Fruit fly (Drosophila melanogaster) whole organism, embryonic: ENCODE results near the gene CG33511.

Experiments used
- Abd-B ChIP-seq: fragments of 200-800 bp; sonication (Bioruptor generic); optimal IDR thresholded peaks from 2 replicates; lab custom pipeline; 2018; ENCODE audit warnings: missing biosample characterization, mild to moderate bottlenecking, missing genetic modification characterization, moderate library complexity
- Atf-2 ChIP-seq: fragments of 200-800 bp; sonication (Bioruptor generic); optimal IDR thresholded peaks from 2 replicates; lab custom pipeline; 2016; ENCODE audit warnings: missing biosample characterization, missing genetic modification characterization
- CG11093 ChIP-seq: fragments of 200-800 bp; sonication (Bioruptor generic); IDR thresholded peaks from 3 replicates; pipeline ENCODE4 v1.3.6; 2022; ENCODE audit warnings: missing biosample characterization, missing genetic modification characterization
- CG11247 ChIP-seq: fragments of 200-800 bp; sonication (Bioruptor generic); IDR thresholded peaks from 2 replicates; pipeline ENCODE4 v1.3.6; 2022; ENCODE audit warnings: missing biosample characterization, missing genetic modification characterization
- CG11398 ChIP-seq: fragments of 200-800 bp; sonication (Bioruptor generic); optimal IDR thresholded peaks from 2 replicates; lab custom pipeline; 2016; ENCODE audit warnings: missing biosample characterization, missing genetic modification characterization
- CG12942 ChIP-seq: fragments of 200-800 bp; sonication (Bioruptor generic); optimal IDR thresholded peaks from 3 replicates; lab custom pipeline; 2016; ENCODE audit warnings: missing biosample characterization, missing genetic modification characterization
- CG13296 ChIP-seq: fragments of 200-800 bp; sonication (Bioruptor generic); optimal IDR thresholded peaks from 3 replicates; lab custom pipeline; 2018; ENCODE audit warnings: missing biosample characterization, mild to moderate bottlenecking, missing genetic modification characterization
- CG18476 ChIP-seq: fragments of 200-800 bp; sonication (Bioruptor generic); optimal IDR thresholded peaks from 2 replicates; lab custom pipeline; 2016; ENCODE audit warnings: missing biosample characterization, mild to moderate bottlenecking, missing genetic modification characterization
- CG3407 ChIP-seq: fragments of 200-800 bp; sonication (Bioruptor generic); optimal IDR thresholded peaks from 2 replicates; lab custom pipeline; 2018; ENCODE audit warnings: missing biosample characterization, mild to moderate bottlenecking, missing genetic modification characterization
- CG3838 ChIP-seq: fragments of 200-800 bp; sonication (Bioruptor generic); optimal IDR thresholded peaks from 3 replicates; lab custom pipeline; 2016; ENCODE audit warnings: missing biosample characterization, missing genetic modification characterization
- CG4707 ChIP-seq: fragments of 200-800 bp; sonication (Bioruptor generic); optimal IDR thresholded peaks from 2 replicates; lab custom pipeline; 2018; ENCODE audit warnings: missing biosample characterization, mild to moderate bottlenecking, missing genetic modification characterization, moderate library complexity
- CG6175 ChIP-seq: fragments of 200-800 bp; sonication (Bioruptor generic); IDR thresholded peaks from 3 replicates; pipeline ENCODE4 v1.3.6; 2022; ENCODE audit warnings: missing biosample characterization, missing genetic modification characterization
- CG6813 ChIP-seq: fragments of 200-800 bp; sonication (Bioruptor generic); optimal IDR thresholded peaks from 2 replicates; lab custom pipeline; 2017; ENCODE audit warnings: missing biosample characterization, missing genetic modification characterization, mild to moderate bottlenecking, moderate library complexity, missing genetic modification reagents
- CG6854 ChIP-seq: fragments of 200-800 bp; sonication (Bioruptor generic); optimal IDR thresholded peaks from 3 replicates; lab custom pipeline; 2017; ENCODE audit warnings: missing biosample characterization, mild to moderate bottlenecking, missing genetic modification characterization
- CG7786 ChIP-seq: fragments of 200-800 bp; sonication (Bioruptor generic); optimal IDR thresholded peaks from 2 replicates; lab custom pipeline; 2016; ENCODE audit warnings: missing biosample characterization, missing genetic modification characterization
- CG8359 ChIP-seq: fragments of 200-800 bp; sonication (Bioruptor generic); optimal IDR thresholded peaks from 2 replicates; lab custom pipeline; 2017; ENCODE audit warnings: missing biosample characterization, mild to moderate bottlenecking, missing genetic modification characterization, borderline replicate concordance
- CG8765 ChIP-seq: fragments of 200-800 bp; sonication (Bioruptor generic); IDR thresholded peaks from 2 replicates; pipeline ENCODE4 v1.3.6; 2022; ENCODE audit warnings: missing biosample characterization, missing genetic modification characterization
- CG9609 ChIP-seq: fragments of 200-800 bp; sonication (Bioruptor generic); optimal IDR thresholded peaks from 3 replicates; lab custom pipeline; 2016; ENCODE audit warnings: missing biosample characterization, missing genetic modification characterization
- Dbx ChIP-seq: fragments of 200-800 bp; sonication (Bioruptor generic); IDR thresholded peaks from 3 replicates; pipeline ENCODE4 v1.3.6; 2022; ENCODE audit warnings: missing biosample characterization, missing genetic modification characterization
- Drgx ChIP-seq: fragments of 200-800 bp; sonication (Bioruptor generic); IDR thresholded peaks from 2 replicates; pipeline ENCODE4 v1.3.6; 2022; ENCODE audit warnings: missing biosample characterization, missing genetic modification characterization
- E2f2 ChIP-seq: fragments of 200-800 bp; sonication (Bioruptor generic); IDR thresholded peaks from 2 replicates; pipeline ENCODE4 v1.3.6; 2022; ENCODE audit warnings: missing biosample characterization, missing genetic modification characterization
- Fer1 ChIP-seq: fragments of 200-800 bp; sonication (Bioruptor generic); optimal IDR thresholded peaks from 2 replicates; lab custom pipeline; 2017; ENCODE audit warnings: missing biosample characterization, mild to moderate bottlenecking, missing genetic modification characterization
- Gsc ChIP-seq: fragments of 200-800 bp; sonication (Bioruptor generic); IDR thresholded peaks from 2 replicates; pipeline ENCODE4 v1.3.6; 2022; ENCODE audit warnings: missing biosample characterization, missing genetic modification characterization
- H15 ChIP-seq: fragments of 200-800 bp; sonication (Bioruptor generic); IDR thresholded peaks from 3 replicates; pipeline ENCODE4 v1.3.6; 2022; ENCODE audit warnings: missing biosample characterization, missing genetic modification characterization
- Hr3 ChIP-seq: fragments of 200-800 bp; sonication (Bioruptor generic); optimal IDR thresholded peaks from 3 replicates; lab custom pipeline; 2016; ENCODE audit warnings: missing biosample characterization, missing genetic modification characterization
- Hr78 ChIP-seq, 2 experiments: fragments of 200-800 bp in 1 of 2; fragments of >200 bp in 1 of 2; sonication (Bioruptor generic) in 1 of 2; optimal IDR thresholded peaks; 2 replicates each; lab custom pipeline; 2017 to 2019; ENCODE audit warnings: missing biosample characterization in 2 of 2, missing genetic modification characterization in 2 of 2, mild to moderate bottlenecking in 1 of 2, moderate library complexity in 1 of 2
- Hsf ChIP-seq: fragments of 200-800 bp; sonication (Bioruptor generic); optimal IDR thresholded peaks from 3 replicates; lab custom pipeline; 2016; ENCODE audit warnings: missing biosample characterization, missing genetic modification characterization
- MTF-1 ChIP-seq: fragments of 200-800 bp; sonication (Bioruptor generic); optimal IDR thresholded peaks from 2 replicates; lab custom pipeline; 2018; ENCODE audit warnings: missing biosample characterization, mild to moderate bottlenecking, missing genetic modification characterization, borderline replicate concordance
- Myb ChIP-seq: fragments of 200-800 bp; sonication (Bioruptor generic); optimal IDR thresholded peaks from 2 replicates; lab custom pipeline; 2016; ENCODE audit warnings: missing biosample characterization, missing genetic modification characterization
- NC2α ChIP-seq: fragments of 200-800 bp; sonication (Bioruptor generic); optimal IDR thresholded peaks from 2 replicates; lab custom pipeline; 2016; ENCODE audit warnings: missing biosample characterization, missing genetic modification characterization
- Nf-YB ChIP-seq: fragments of 200-800 bp; sonication (Bioruptor generic); optimal IDR thresholded peaks from 3 replicates; lab custom pipeline; 2019; ENCODE audit warnings: missing biosample characterization, mild to moderate bottlenecking, missing genetic modification characterization, moderate library complexity
- Ravus ChIP-seq: fragments of 200-800 bp; sonication (Bioruptor generic); IDR thresholded peaks from 2 replicates; pipeline ENCODE4 v1.3.6; 2022; ENCODE audit warnings: missing biosample characterization, missing genetic modification characterization
- Sox102F ChIP-seq: fragments of 200-800 bp; sonication (Bioruptor generic); optimal IDR thresholded peaks from 2 replicates; lab custom pipeline; 2018; ENCODE audit warnings: missing biosample characterization, mild to moderate bottlenecking, missing genetic modification characterization, moderate library complexity
- Sry-β ChIP-seq: fragments of 200-800 bp; sonication (Bioruptor generic); optimal IDR thresholded peaks from 2 replicates; lab custom pipeline; 2018; ENCODE audit warnings: missing biosample characterization, mild to moderate bottlenecking, missing genetic modification characterization, moderate library complexity
- abd-A ChIP-seq: fragments of 200-800 bp; sonication (Bioruptor generic); optimal IDR thresholded peaks from 3 replicates; lab custom pipeline; 2019; ENCODE audit warnings: missing biosample characterization, mild to moderate bottlenecking, missing genetic modification characterization, moderate library complexity
- crol ChIP-seq: fragments of 200-800 bp; sonication (Bioruptor generic); IDR thresholded peaks from 2 replicates; pipeline ENCODE4 v1.3.6; 2022; ENCODE audit warnings: missing biosample characterization, missing genetic modification characterization
- emc ChIP-seq: fragments of 200-800 bp; sonication (Bioruptor generic); optimal IDR thresholded peaks from 2 replicates; lab custom pipeline; 2016; ENCODE audit warnings: missing biosample characterization, missing genetic modification characterization
- fd64A ChIP-seq: fragments of 200-800 bp; sonication (Bioruptor generic); optimal IDR thresholded peaks from 3 replicates; lab custom pipeline; 2018; ENCODE audit warnings: missing biosample characterization, mild to moderate bottlenecking, missing genetic modification characterization
- h ChIP-seq: fragments of >200 bp; optimal IDR thresholded peaks from 2 replicates; lab custom pipeline; 2017
- kay ChIP-seq: fragments of 200-800 bp; sonication (Bioruptor generic); optimal IDR thresholded peaks from 2 replicates; lab custom pipeline; 2016; ENCODE audit warnings: missing biosample characterization, missing genetic modification characterization
- knrl ChIP-seq: fragments of 200-800 bp; sonication (Bioruptor generic); IDR thresholded peaks from 3 replicates; pipeline ENCODE4 v1.3.6; 2022; ENCODE audit warnings: missing biosample characterization, missing genetic modification characterization; ENCODE audit not compliant: partially characterized antibody
- lab ChIP-seq: fragments of 200-800 bp; sonication (Bioruptor generic); optimal IDR thresholded peaks from 3 replicates; lab custom pipeline; 2017; ENCODE audit warnings: missing biosample characterization, missing genetic modification characterization, mild to moderate bottlenecking, moderate library complexity, missing genetic modification reagents
- mam ChIP-seq: fragments of 200-800 bp; sonication (Bioruptor generic); optimal IDR thresholded peaks from 3 replicates; lab custom pipeline; 2016; ENCODE audit warnings: missing biosample characterization, missing genetic modification characterization
- phol ChIP-seq: fragments of 200-800 bp; sonication (Bioruptor generic); optimal IDR thresholded peaks from 3 replicates; lab custom pipeline; 2018; ENCODE audit warnings: missing biosample characterization, mild to moderate bottlenecking, missing genetic modification characterization, moderate library complexity
- psq ChIP-seq: fragments of 200-800 bp; sonication (Bioruptor generic); optimal IDR thresholded peaks from 2 replicates; lab custom pipeline; 2017; ENCODE audit warnings: missing biosample characterization, missing genetic modification characterization
- pum ChIP-seq: fragments of 200-800 bp; sonication (Bioruptor generic); optimal IDR thresholded peaks from 2 replicates; lab custom pipeline; 2016; ENCODE audit warnings: missing biosample characterization, missing genetic modification characterization
- shn ChIP-seq: fragments of 200-800 bp; sonication (Bioruptor generic); optimal IDR thresholded peaks from 3 replicates; lab custom pipeline; 2016; ENCODE audit warnings: missing biosample characterization, missing genetic modification characterization
- tin ChIP-seq: fragments of 200-800 bp; sonication (Bioruptor generic); optimal IDR thresholded peaks from 3 replicates; lab custom pipeline; 2016; ENCODE audit warnings: missing biosample characterization, missing genetic modification characterization
- tll ChIP-seq, 2 experiments: fragments of 200-800 bp in 1 of 2; fragments of >200 bp in 1 of 2; sonication (Bioruptor generic) in 1 of 2; optimal IDR thresholded peaks; 2 replicates each; lab custom pipeline; 2017 to 2019; ENCODE audit warnings: missing biosample characterization in 2 of 2, missing genetic modification characterization in 2 of 2, mild to moderate bottlenecking in 1 of 2, moderate library complexity in 1 of 2
- unc-4 ChIP-seq: fragments of 200-800 bp; sonication (Bioruptor generic); IDR thresholded peaks from 2 replicates; pipeline ENCODE4 v1.3.6; 2022; ENCODE audit warnings: missing biosample characterization, missing genetic modification characterization; ENCODE audit not compliant: partially characterized antibody
- wek ChIP-seq: fragments of 200-800 bp; sonication (Bioruptor generic); optimal IDR thresholded peaks from 3 replicates; lab custom pipeline; 2018; ENCODE audit warnings: missing biosample characterization, mild to moderate bottlenecking, missing genetic modification characterization, moderate library complexity
- zfh1 ChIP-seq: fragments of 200-800 bp; sonication (Bioruptor generic); IDR thresholded peaks from 3 replicates; pipeline ENCODE4 v1.3.6; 2022; ENCODE audit warnings: missing biosample characterization, missing genetic modification characterization

CG33511 gene

dm6 chr2L:21104326-21104725, 22.0 kb upstream of the CG33511 start, which contains the start of the genes CG46307 and Nhe2 (continued):
- TF ChIP-seq CG6813 (no peak), Hr3 (GFP tag; lab: Kevin White, UChicago) (no peak), unc-4 (GFP tag; lab: Robert Waterston, UW) (no peak), CG6854 (GFP tag; lab: Kevin White, UChicago) (no peak), NC2α (GFP tag; lab: Kevin White, UChicago) (no peak), Drgx (no peak), Atf-2 (no peak), Abd-B (no peak), CG8359 (GFP tag; lab: Kevin White, UChicago) (no peak), Hr78 (GFP tag; optimal IDR thresholded peaks at IDR 0.05; lab: Kevin White, UChicago) (no peak), Hsf (no peak), crol (GFP tag; lab: Robert Waterston, UW) (no peak), H15 (no peak), Fer1 (GFP tag; lab: Kevin White, UChicago) (peak; percentile 19), Gsc (GFP tag; lab: Robert Waterston, UW) (no peak), CG6175 (GFP tag; lab: Robert Waterston, UW) (no peak), zfh1 (no peak), fd64A (GFP tag; lab: Kevin White, UChicago) (no peak), CG11247 (GFP tag; lab: Robert Waterston, UW) (no peak), E2f2 (GFP tag; lab: Robert Waterston, UW) (peak; percentile 8; the same call in 1 of the 2 replicates), CG3838 (GFP tag; lab: Kevin White, UChicago) (no peak), pum (GFP tag; lab: Kevin White, UChicago) (no peak), MTF-1 (GFP tag; lab: Kevin White, UChicago) (no peak), CG4707 (GFP tag; lab: Kevin White, UChicago) (no peak), emc (GFP tag; lab: Kevin White, UChicago) (no peak), psq (no peak), Dbx (GFP tag; lab: Robert Waterston, UW) (no peak), CG8765 (GFP tag; lab: Robert Waterston, UW) (no peak), CG9609 (GFP tag; lab: Kevin White, UChicago) (no peak), Sry-β (GFP tag; lab: Kevin White, UChicago) (no peak), Sox102F (GFP tag; lab: Kevin White, UChicago) (no peak), CG3407 (GFP tag; lab: Kevin White, UChicago) (no peak), Myb (GFP tag; lab: Kevin White, UChicago) (no peak), h (lab: Kevin White, UChicago) (no peak), mam (GFP tag; lab: Kevin White, UChicago) (no peak), wek (GFP tag; lab: Kevin White, UChicago) (no peak), lab (GFP tag; lab: Kevin White, UChicago) (no peak), tll (GFP tag; optimal IDR thresholded peaks at IDR 0.05; lab: Kevin White, UChicago) (no peak), CG12942 (GFP tag; lab: Kevin White, UChicago) (no peak), tin (GFP tag; lab: Kevin White, UChicago) (no peak), CG11093 (GFP tag; lab: Robert Waterston, UW) (no peak), kay (no peak), Nf-YB (GFP tag; lab: Kevin White, UChicago) (no peak), knrl (GFP tag; lab: Robert Waterston, UW) (no peak), CG11398 (GFP tag; lab: Kevin White, UChicago) (no peak), CG7786 (no peak), CG18476 (GFP tag; lab: Kevin White, UChicago) (no peak), shn (no peak), phol (peak; percentile 10), CG13296 (GFP tag; lab: Kevin White, UChicago) (no peak), abd-A (tag; lab: Kevin White, UChicago) (no peak), Ravus (GFP tag; lab: Robert Waterston, UW) (no peak)
